Worm (Caenorhabditis elegans): ENCODE measurements around the gene F21C10.1.

DNA sequence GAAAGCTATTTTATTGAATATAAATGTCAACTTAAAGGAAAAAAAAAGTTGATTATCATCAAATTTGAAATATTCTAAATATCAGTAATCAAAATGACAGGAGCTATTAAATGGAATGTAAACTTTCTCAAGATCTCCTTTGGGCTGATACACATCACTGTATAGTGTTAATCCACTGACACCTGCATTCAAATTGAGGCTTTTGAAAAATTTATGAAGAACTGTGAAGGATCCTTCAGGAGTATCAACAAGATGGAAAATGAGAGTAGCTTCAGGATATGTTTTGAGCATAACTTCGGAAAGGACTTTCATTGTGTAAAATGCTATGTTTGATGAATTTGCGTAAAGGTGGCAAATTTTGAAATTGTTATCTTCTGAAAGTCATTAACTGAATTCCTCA is 34.9 kb upstream of the F21C10.1 start:
- TF ChIP-seq nhr-111 (GFP tag; optimal IDR thresholded peaks at IDR 0.05), result no peak
- TF ChIP-seq daf-12 (tag; optimal IDR thresholded peaks at IDR 0.05), result no peak
- TF ChIP-seq egl-43 (GFP tag; IDR thresholded peaks at IDR 0.05), result no peak
- peak; percentile 17 for TF ChIP-seq ama-1 (optimal IDR thresholded peaks at IDR 0.05)
